Fruit fly (Drosophila melanogaster): ENCODE data around the gene CG12204.

Gene CG12204

DNA sequence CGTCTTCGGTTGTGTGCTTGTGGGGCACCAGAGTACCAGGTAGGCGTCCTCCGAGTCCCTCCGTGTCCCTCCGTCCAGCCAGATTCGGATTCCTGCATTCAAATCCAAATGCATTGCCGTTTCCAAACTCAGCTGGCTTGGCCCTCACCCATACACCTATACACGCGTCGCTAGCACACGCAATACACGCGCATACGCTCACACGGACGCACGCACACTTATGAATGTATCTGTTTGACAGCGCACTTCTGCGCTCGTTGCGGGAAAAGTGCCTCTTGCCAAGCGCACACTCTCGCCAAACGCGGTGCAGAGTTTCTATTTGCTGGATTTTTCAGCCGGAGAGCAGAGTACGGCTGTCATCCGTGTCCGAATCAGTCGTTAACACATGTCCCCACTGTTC is 28.4 kb upstream of the CG12204 start:
- no peak for TF ChIP-seq CG11456 (GFP tag; IDR thresholded peaks at IDR 0.05)
- peak; percentile 63 for TF ChIP-seq CG15479 (GFP tag; optimal IDR thresholded peaks at IDR 0.05)
- TF ChIP-seq onecut (GFP tag; IDR thresholded peaks at IDR 0.05), result no peak
- no peak for TF ChIP-seq ara (GFP tag; IDR thresholded peaks at IDR 0.05)
- TF ChIP-seq sna (GFP tag; IDR thresholded peaks at IDR 0.05; ENCODE audit: partially characterized antibody), result 0 out of 2 replicates have a peak, but pooled peaks have one; percentile 14
- TF ChIP-seq CG6272 (GFP tag; IDR thresholded peaks at IDR 0.05), result 0 out of 2 replicates have a peak, but pooled peaks have one; percentile 20
- peak; percentile 21 for TF ChIP-seq pzg (GFP tag; optimal IDR thresholded peaks at IDR 0.05)
- peak; percentile 95 for TF ChIP-seq CG8478 (optimal IDR thresholded peaks at IDR 0.05)
- no peak for TF ChIP-seq lola (GFP tag; optimal IDR thresholded peaks at IDR 0.05)
- no peak for TF ChIP-seq CG14860 (GFP tag; IDR thresholded peaks at IDR 0.05; ENCODE audit: partially characterized antibody)
- TF ChIP-seq CG7928 (GFP tag; optimal IDR thresholded peaks at IDR 0.05), result no peak
- no peak for TF ChIP-seq CG42726 (GFP tag; IDR thresholded peaks at IDR 0.05; ENCODE audit: partially characterized antibody)
- TF ChIP-seq slp2 (GFP tag; optimal IDR thresholded peaks at IDR 0.05), result no peak
- no peak for TF ChIP-seq Usf (GFP tag; optimal IDR thresholded peaks at IDR 0.05)
- no peak for TF ChIP-seq CG6175 (GFP tag; IDR thresholded peaks at IDR 0.05)
- no peak for TF ChIP-seq gce (GFP tag; IDR thresholded peaks at IDR 0.05)
- TF ChIP-seq zen (tag; optimal IDR thresholded peaks at IDR 0.05), result no peak
- TF ChIP-seq ci (GFP tag; IDR thresholded peaks at IDR 0.05), result 0 out of 3 replicates have a peak, but pooled peaks have one; percentile 31
- TF ChIP-seq crp (GFP tag; optimal IDR thresholded peaks at IDR 0.05), result peak in 1 of 2 experiments; percentile 29
- TF ChIP-seq Hr51 (GFP tag; optimal IDR thresholded peaks at IDR 0.05), result no peak
- no peak for TF ChIP-seq nom (GFP tag; optimal IDR thresholded peaks at IDR 0.05)
- no peak for TF ChIP-seq HLH54F (GFP tag; optimal IDR thresholded peaks at IDR 0.05)
- TF ChIP-seq Blimp-1 (GFP tag; optimal IDR thresholded peaks at IDR 0.05), result no peak
- TF ChIP-seq Dref (GFP tag; IDR thresholded peaks at IDR 0.05), result 0 out of 2 replicates have a peak, but pooled peaks have one; percentile 15
- TF ChIP-seq CG3838 (GFP tag; optimal IDR thresholded peaks at IDR 0.05), result no peak
- TF ChIP-seq Sry-δ (GFP tag; optimal IDR thresholded peaks at IDR 0.05), result no peak
- no peak for TF ChIP-seq CG14667 (GFP tag; IDR thresholded peaks at IDR 0.05)
- peak; percentile 40 for TF ChIP-seq CG4617 (GFP tag; optimal IDR thresholded peaks at IDR 0.05; ENCODE audit: borderline replicate concordance)
- no peak for TF ChIP-seq eve (GFP tag; optimal IDR thresholded peaks at IDR 0.05)
- no peak for TF ChIP-seq CG13624 (GFP tag; optimal IDR thresholded peaks at IDR 0.05)
- no peak for TF ChIP-seq Hsf (GFP tag; optimal IDR thresholded peaks at IDR 0.05)
- TF ChIP-seq chm (GFP tag; IDR thresholded peaks at IDR 0.05), result 0 out of 2 replicates have a peak, but pooled peaks have one; percentile 55
- no peak for TF ChIP-seq CG31388 (GFP tag; optimal IDR thresholded peaks at IDR 0.05)
- TF ChIP-seq MESR4 (GFP tag; optimal IDR thresholded peaks at IDR 0.05), result peak; percentile 42
- TF ChIP-seq gt (GFP tag; IDR thresholded peaks at IDR 0.05), result no peak
- peak; percentile 54 for TF ChIP-seq YL-1 (GFP tag; optimal IDR thresholded peaks at IDR 0.05)
- TF ChIP-seq MBD-R2 (GFP tag; IDR thresholded peaks at IDR 0.05), result peak; percentile 28; the same call in 1 of the 2 replicates
- no peak for TF ChIP-seq CG32772 (GFP tag; IDR thresholded peaks at IDR 0.05)
- TF ChIP-seq CG3407 (GFP tag; optimal IDR thresholded peaks at IDR 0.05), result no peak
- peak; percentile 12; the same call in 1 of the 2 replicates for TF ChIP-seq Bgb (GFP tag; IDR thresholded peaks at IDR 0.05; ENCODE audit: partially characterized antibody)
- no peak for TF ChIP-seq NK7.1 (GFP tag; optimal IDR thresholded peaks at IDR 0.05)
- TF ChIP-seq HmgZ (tag; optimal IDR thresholded peaks at IDR 0.05), result peak; percentile 44
- TF ChIP-seq CG18599 (GFP tag; optimal IDR thresholded peaks at IDR 0.05), result no peak
- TF ChIP-seq CG12659 (GFP tag; optimal IDR thresholded peaks at IDR 0.05), result no peak
- no peak for TF ChIP-seq hth (optimal IDR thresholded peaks at IDR 0.05)
- TF ChIP-seq Sox100B (GFP tag; optimal IDR thresholded peaks at IDR 0.05), result no peak
- no peak for TF ChIP-seq pum (GFP tag; optimal IDR thresholded peaks at IDR 0.05)
- TF ChIP-seq Pdp1 (GFP tag; optimal IDR thresholded peaks at IDR 0.05), result peak in 1 of 2 experiments; percentile 4
- no peak for TF ChIP-seq CG13775 (GFP tag; optimal IDR thresholded peaks at IDR 0.05)
- no peak for TF ChIP-seq CG11398 (GFP tag; optimal IDR thresholded peaks at IDR 0.05)

Measured in whole organism, embryonic.